Fruit fly (Drosophila melanogaster) whole organism, embryonic: ENCODE results near the gene CG45002.

Experiments used
- Ada2b ChIP-seq: fragments of 200-800 bp; sonication (Bioruptor generic); IDR thresholded peaks from 2 replicates; pipeline ENCODE4 v1.3.6; 2022; ENCODE audit warnings: missing biosample characterization, missing genetic modification characterization
- Atf3 ChIP-seq: fragments of 200-800 bp; sonication (Bioruptor generic); optimal IDR thresholded peaks from 3 replicates; lab custom pipeline; 2016; ENCODE audit warnings: missing biosample characterization, missing genetic modification characterization
- B-H2 ChIP-seq: fragments of 200-800 bp; sonication (Bioruptor generic); optimal IDR thresholded peaks from 2 replicates; lab custom pipeline; 2018; ENCODE audit warnings: missing biosample characterization, mild to moderate bottlenecking, missing genetic modification characterization
- BEAF-32 ChIP-seq: fragments of 200-800 bp; sonication (Bioruptor generic); optimal IDR thresholded peaks from 3 replicates; lab custom pipeline; 2017; ENCODE audit warnings: missing biosample characterization, missing genetic modification characterization, mild to moderate bottlenecking, moderate library complexity, missing genetic modification reagents
- CG10543 ChIP-seq: fragments of 200-800 bp; sonication (Bioruptor generic); optimal IDR thresholded peaks from 3 replicates; lab custom pipeline; 2017; ENCODE audit warnings: missing biosample characterization, mild to moderate bottlenecking, missing genetic modification characterization, moderate library complexity
- CG11247 ChIP-seq: fragments of 200-800 bp; sonication (Bioruptor generic); IDR thresholded peaks from 2 replicates; pipeline ENCODE4 v1.3.6; 2022; ENCODE audit warnings: missing biosample characterization, missing genetic modification characterization
- CG11696 ChIP-seq: fragments of 200-800 bp; sonication (Bioruptor generic); IDR thresholded peaks from 2 replicates; pipeline ENCODE4 v1.3.6; 2022; ENCODE audit warnings: missing biosample characterization, missing genetic modification characterization
- CG12071 ChIP-seq: fragments of 200-800 bp; sonication (Bioruptor generic); optimal IDR thresholded peaks from 3 replicates; lab custom pipeline; 2018; ENCODE audit warnings: missing biosample characterization, mild to moderate bottlenecking, missing genetic modification characterization
- CG14050 ChIP-seq: fragments of 200-800 bp; sonication (Bioruptor generic); IDR thresholded peaks from 3 replicates; pipeline ENCODE4 v1.3.6; 2022; ENCODE audit warnings: missing biosample characterization, missing genetic modification characterization
- CG14441 ChIP-seq: fragments of 200-800 bp; sonication (Bioruptor generic); IDR thresholded peaks from 2 replicates; pipeline ENCODE4 v1.3.6; 2022; ENCODE audit warnings: missing biosample characterization, missing genetic modification characterization
- CG14667 ChIP-seq: fragments of 200-800 bp; sonication (Bioruptor generic); IDR thresholded peaks from 2 replicates; pipeline ENCODE4 v1.3.6; 2022; ENCODE audit warnings: missing biosample characterization, missing genetic modification characterization
- CG17328 ChIP-seq: fragments of 200-800 bp; sonication (Bioruptor generic); IDR thresholded peaks from 2 replicates; pipeline ENCODE4 v1.3.6; 2022; ENCODE audit warnings: missing biosample characterization, missing genetic modification characterization
- CG2202 ChIP-seq: fragments of 200-800 bp; sonication (Bioruptor generic); optimal IDR thresholded peaks from 2 replicates; lab custom pipeline; 2018; ENCODE audit warnings: missing biosample characterization, mild to moderate bottlenecking, missing genetic modification characterization
- CG30431 ChIP-seq: fragments of 200-800 bp; sonication (Bioruptor generic); optimal IDR thresholded peaks from 2 replicates; lab custom pipeline; 2017; ENCODE audit warnings: missing biosample characterization, missing genetic modification characterization
- CG32532 ChIP-seq: fragments of 200-800 bp; sonication (Bioruptor generic); IDR thresholded peaks from 2 replicates; pipeline ENCODE4 v1.3.6; 2022; ENCODE audit warnings: missing biosample characterization, missing genetic modification characterization
- CG4404 ChIP-seq: fragments of 200-800 bp; sonication (Bioruptor generic); IDR thresholded peaks from 2 replicates; pipeline ENCODE4 v1.3.6; 2022; ENCODE audit warnings: missing biosample characterization, missing genetic modification characterization
- CG6254 ChIP-seq: fragments of 200-800 bp; sonication (Bioruptor generic); optimal IDR thresholded peaks from 3 replicates; lab custom pipeline; 2017; ENCODE audit warnings: mild to moderate bottlenecking, missing biosample characterization, missing genetic modification reagents, missing genetic modification characterization
- CG6683 ChIP-seq: fragments of 200-800 bp; sonication (Bioruptor generic); optimal IDR thresholded peaks from 2 replicates; lab custom pipeline; 2017; ENCODE audit warnings: missing biosample characterization, mild to moderate bottlenecking, missing genetic modification characterization, missing genetic modification reagents
- CG9437 ChIP-seq: fragments of 200-800 bp; sonication (Bioruptor generic); optimal IDR thresholded peaks from 2 replicates; lab custom pipeline; 2018; ENCODE audit warnings: missing biosample characterization, mild to moderate bottlenecking, missing genetic modification characterization
- Eip74EF ChIP-seq, 2 experiments: fragments of 200-800 bp in 1 of 2; fragments of >200 bp in 1 of 2; sonication (Bioruptor generic) in 1 of 2; optimal IDR thresholded peaks; 2 replicates each; lab custom pipeline; 2017 to 2019; ENCODE audit warnings: missing biosample characterization in 2 of 2, missing genetic modification characterization in 2 of 2, mild to moderate bottlenecking in 1 of 2, moderate library complexity in 1 of 2
- H15 ChIP-seq: fragments of 200-800 bp; sonication (Bioruptor generic); IDR thresholded peaks from 3 replicates; pipeline ENCODE4 v1.3.6; 2022; ENCODE audit warnings: missing biosample characterization, missing genetic modification characterization
- HmgD ChIP-seq: fragments of 200-800 bp; sonication (Bioruptor generic); optimal IDR thresholded peaks from 3 replicates; lab custom pipeline; 2016; ENCODE audit warnings: missing biosample characterization, missing genetic modification characterization
- MTF-1 ChIP-seq: fragments of 200-800 bp; sonication (Bioruptor generic); optimal IDR thresholded peaks from 2 replicates; lab custom pipeline; 2018; ENCODE audit warnings: missing biosample characterization, mild to moderate bottlenecking, missing genetic modification characterization, borderline replicate concordance
- Med ChIP-seq: fragments of 200-800 bp; sonication (Bioruptor generic); peaks from one replicate; lab custom pipeline; 2016; ENCODE audit warnings: missing biosample characterization, missing genetic modification characterization, mild to moderate bottlenecking, inconsistent platforms, moderate library complexity
- NC2α ChIP-seq: fragments of 200-800 bp; sonication (Bioruptor generic); optimal IDR thresholded peaks from 2 replicates; lab custom pipeline; 2016; ENCODE audit warnings: missing biosample characterization, missing genetic modification characterization
- NfI ChIP-seq: fragments of 200-800 bp; sonication (Bioruptor generic); optimal IDR thresholded peaks from 3 replicates; lab custom pipeline; 2018; ENCODE audit warnings: missing biosample characterization, mild to moderate bottlenecking, missing genetic modification characterization, moderate library complexity
- Pdp1 ChIP-seq, 2 experiments: fragments of 200-800 bp; sonication (Bioruptor generic); optimal IDR thresholded peaks; 3 replicates each; lab custom pipeline; 2016; ENCODE audit warnings: missing biosample characterization in 2 of 2, missing genetic modification characterization in 2 of 2, mild to moderate bottlenecking in 1 of 2, moderate library complexity in 1 of 2
- Usf ChIP-seq: fragments of 200-800 bp; sonication (Bioruptor generic); optimal IDR thresholded peaks from 2 replicates; lab custom pipeline; 2017; ENCODE audit warnings: missing genotype, missing biosample characterization, missing genetic modification characterization
- ara ChIP-seq: fragments of 200-800 bp; sonication (Bioruptor generic); IDR thresholded peaks from 2 replicates; pipeline ENCODE4 v1.3.6; 2022; ENCODE audit warnings: missing biosample characterization, missing genetic modification characterization
- btn ChIP-seq: fragments of 200-800 bp; sonication (Bioruptor generic); optimal IDR thresholded peaks from 2 replicates; lab custom pipeline; 2016; ENCODE audit warnings: missing biosample characterization, missing genetic modification characterization
- danr ChIP-seq: fragments of 200-800 bp; sonication (Bioruptor generic); IDR thresholded peaks from 2 replicates; pipeline ENCODE4 v1.3.6; 2022; ENCODE audit warnings: missing biosample characterization, missing genetic modification characterization
- fd64A ChIP-seq: fragments of 200-800 bp; sonication (Bioruptor generic); optimal IDR thresholded peaks from 3 replicates; lab custom pipeline; 2018; ENCODE audit warnings: missing biosample characterization, mild to moderate bottlenecking, missing genetic modification characterization
- fru ChIP-seq: fragments of >200 bp; optimal IDR thresholded peaks from 2 replicates; lab custom pipeline; 2017
- gfzf ChIP-seq: fragments of 200-800 bp; sonication (Bioruptor generic); optimal IDR thresholded peaks from 2 replicates; lab custom pipeline; 2016; ENCODE audit warnings: missing biosample characterization, mild to moderate bottlenecking, missing genetic modification characterization, moderate library complexity
- hth ChIP-seq: fragments of >200 bp; optimal IDR thresholded peaks from 2 replicates; lab custom pipeline; 2017; ENCODE audit warnings: inconsistent platforms
- ind ChIP-seq: fragments of 200-800 bp; sonication (Bioruptor generic); optimal IDR thresholded peaks from 3 replicates; lab custom pipeline; 2016; ENCODE audit warnings: missing biosample characterization, missing genetic modification characterization
- kay ChIP-seq: fragments of 200-800 bp; sonication (Bioruptor generic); optimal IDR thresholded peaks from 2 replicates; lab custom pipeline; 2016; ENCODE audit warnings: missing biosample characterization, missing genetic modification characterization
- klu ChIP-seq: fragments of 200-800 bp; sonication (Bioruptor generic); IDR thresholded peaks from 2 replicates; pipeline ENCODE4 v1.3.6; 2022; ENCODE audit warnings: missing biosample characterization, missing genetic modification characterization
- knrl ChIP-seq: fragments of 200-800 bp; sonication (Bioruptor generic); IDR thresholded peaks from 3 replicates; pipeline ENCODE4 v1.3.6; 2022; ENCODE audit warnings: missing biosample characterization, missing genetic modification characterization; ENCODE audit not compliant: partially characterized antibody
- lmd ChIP-seq: fragments of 200-800 bp; sonication (Bioruptor generic); IDR thresholded peaks from 2 replicates; pipeline ENCODE4 v1.3.6; 2022; ENCODE audit warnings: missing biosample characterization, missing genetic modification characterization
- lola ChIP-seq, 3 experiments: fragments of >200 bp in 2 of 3; fragments of 200-800 bp in 1 of 3; sonication (Bioruptor generic) in 1 of 3; optimal IDR thresholded peaks; 2 replicates each; lab custom pipeline; 2017 to 2019; ENCODE audit warnings: missing biosample characterization in 3 of 3, missing genetic modification characterization in 3 of 3, mild to moderate bottlenecking in 1 of 3, moderate library complexity in 1 of 3
- nmo ChIP-seq: fragments of 200-800 bp; sonication (Bioruptor generic); optimal IDR thresholded peaks from 2 replicates; lab custom pipeline; 2018; ENCODE audit warnings: missing biosample characterization, mild to moderate bottlenecking, missing genetic modification characterization, moderate library complexity
- pnt ChIP-seq: fragments of 200-800 bp; sonication (Bioruptor generic); optimal IDR thresholded peaks from 3 replicates; lab custom pipeline; 2016; ENCODE audit warnings: missing biosample characterization, missing genetic modification characterization
- psq ChIP-seq: fragments of 200-800 bp; sonication (Bioruptor generic); optimal IDR thresholded peaks from 2 replicates; lab custom pipeline; 2017; ENCODE audit warnings: missing biosample characterization, missing genetic modification characterization
- row ChIP-seq: fragments of 200-800 bp; sonication (Bioruptor generic); IDR thresholded peaks from 3 replicates; pipeline ENCODE4 v1.3.6; 2022; ENCODE audit warnings: missing biosample characterization, missing genetic modification characterization
- slp2 ChIP-seq: fragments of 200-800 bp; sonication (Bioruptor generic); optimal IDR thresholded peaks from 2 replicates; lab custom pipeline; 2016; ENCODE audit warnings: missing biosample characterization, missing genetic modification characterization
- stc ChIP-seq: fragments of 200-800 bp; sonication (Bioruptor generic); IDR thresholded peaks from 2 replicates; pipeline ENCODE4 v1.3.6; 2022; ENCODE audit warnings: missing biosample characterization, missing genetic modification characterization
- tin ChIP-seq: fragments of 200-800 bp; sonication (Bioruptor generic); optimal IDR thresholded peaks from 3 replicates; lab custom pipeline; 2016; ENCODE audit warnings: missing biosample characterization, missing genetic modification characterization
- vvl ChIP-seq: fragments of 200-800 bp; sonication (Bioruptor generic); IDR thresholded peaks from 2 replicates; pipeline ENCODE4 v1.3.6; 2022; ENCODE audit warnings: missing biosample characterization, missing genetic modification characterization

The CG45002 gene

dm6 chrX:16930465-16931286 lies 135.9 kb downstream of the CG45002 start (continued):
- TF ChIP-seq CG6683 = peak; percentile 49
- peak; percentile 72 for TF ChIP-seq nmo (GFP tag; lab: Kevin White, UChicago)
- peak; percentile 58 for TF ChIP-seq ind (GFP tag; lab: Kevin White, UChicago)
- TF ChIP-seq Atf3 (GFP tag; lab: Kevin White, UChicago) = no peak
- TF ChIP-seq B-H2 (GFP tag; lab: Kevin White, UChicago) = peak; percentile 4
- peak; percentile 81 for TF ChIP-seq stc (GFP tag; lab: Robert Waterston, UW)
- peak; percentile 73 for TF ChIP-seq lmd
- no peak for TF ChIP-seq gfzf (GFP tag; lab: Kevin White, UChicago)
- TF ChIP-seq CG4404 = peak; percentile 37
- TF ChIP-seq Pdp1 (GFP tag; optimal IDR thresholded peaks at IDR 0.05; lab: Kevin White, UChicago) = peak; percentile 25 to 30
- TF ChIP-seq pnt (GFP tag; lab: Kevin White, UChicago) = no peak
- TF ChIP-seq HmgD = no peak
- no peak for TF ChIP-seq hth (lab: Kevin White, UChicago)
- no peak for TF ChIP-seq NC2α (GFP tag; lab: Kevin White, UChicago)
- peak in 1 of 2 experiments; percentile 48 for TF ChIP-seq Eip74EF (GFP tag; optimal IDR thresholded peaks at IDR 0.05; lab: Kevin White, UChicago)
- TF ChIP-seq CG11247 = peak; percentile 47
- peak in 1 of 3 experiments; percentile 25 for TF ChIP-seq lola (GFP tag; optimal IDR thresholded peaks at IDR 0.05; lab: Kevin White, UChicago)
- TF ChIP-seq CG12071 = peak; percentile 40
- TF ChIP-seq fru (lab: Kevin White, UChicago) = no peak
- TF ChIP-seq row (GFP tag; lab: Robert Waterston, UW) = peak; percentile 75
- peak; percentile 80 for TF ChIP-seq vvl (GFP tag; lab: Robert Waterston, UW)
- no peak for TF ChIP-seq fd64A
- TF ChIP-seq MTF-1 = peak; percentile 29
- TF ChIP-seq CG17328 (GFP tag; lab: Robert Waterston, UW) = peak; percentile 54
- TF ChIP-seq Ada2b (GFP tag; lab: Robert Waterston, UW) = peak; percentile 74
- 0 out of 2 replicates have a peak, but pooled peaks have one; percentile 18 for TF ChIP-seq klu (GFP tag; lab: Robert Waterston, UW)
- peak; percentile 34 for TF ChIP-seq CG10543
- TF ChIP-seq knrl (GFP tag; lab: Robert Waterston, UW) = no peak
- peak; percentile 57; the same call in 1 of the 2 replicates for TF ChIP-seq ara (GFP tag; lab: Robert Waterston, UW)
- peak; percentile 89 for TF ChIP-seq CG11696
- TF ChIP-seq CG14441 (GFP tag; lab: Robert Waterston, UW) = peak; percentile 72
- TF ChIP-seq btn (GFP tag; lab: Kevin White, UChicago) = no peak
- peak; percentile 55 for TF ChIP-seq CG14667 (GFP tag; lab: Robert Waterston, UW)
- peak; percentile 78 for TF ChIP-seq CG32532 (GFP tag; lab: Robert Waterston, UW)
- no peak for TF ChIP-seq BEAF-32 (GFP tag; lab: Kevin White, UChicago)
- TF ChIP-seq CG9437 (GFP tag; lab: Kevin White, UChicago) = peak; percentile 46
- peak; percentile 60; the same call in 2 of the 3 replicates for TF ChIP-seq H15 (GFP tag; lab: Robert Waterston, UW)
- TF ChIP-seq CG6254 (GFP tag; lab: Kevin White, UChicago) = peak; percentile 54
- peak; percentile 68 for TF ChIP-seq tin
- peak; percentile 3 for TF ChIP-seq CG2202
- TF ChIP-seq NfI (GFP tag; lab: Kevin White, UChicago) = peak; percentile 38
- TF ChIP-seq Usf (GFP tag; lab: Kevin White, UChicago) = no peak
- peak; percentile 69 for TF ChIP-seq Med
- TF ChIP-seq psq (GFP tag; lab: Kevin White, UChicago) = no peak
- TF ChIP-seq slp2 = no peak
- TF ChIP-seq kay (GFP tag; lab: Kevin White, UChicago) = peak; percentile 20
- peak; percentile 45; the same call in 2 of the 3 replicates for TF ChIP-seq CG14050
- 0 out of 2 replicates have a peak, but pooled peaks have one; percentile 20 for TF ChIP-seq danr (GFP tag; lab: Robert Waterston, UW)
- TF ChIP-seq CG30431 = peak; percentile 27
